Fruit fly (Drosophila melanogaster) whole organism, pupa: ENCODE data around the gene Tim17a2.

Source experiments
- CG12605 ChIP-seq: fragments of 200-800 bp; sonication (Bioruptor generic); IDR thresholded peaks from 2 replicates; pipeline ENCODE4 v1.3.6; 2022; ENCODE audit warnings: missing biosample characterization, missing genetic modification characterization
- CG32121 ChIP-seq: fragments of 200-800 bp; sonication (Bioruptor generic); IDR thresholded peaks from 2 replicates; pipeline ENCODE4 v1.3.6; 2022; ENCODE audit warnings: missing biosample characterization, missing genetic modification characterization
- CG4496 ChIP-seq: fragments of 200-800 bp; sonication (Bioruptor generic); IDR thresholded peaks from 3 replicates; pipeline ENCODE4 v1.3.6; 2022; ENCODE audit warnings: missing biosample characterization, missing genetic modification characterization
- CG8159 ChIP-seq: fragments of 200-800 bp; sonication (Bioruptor generic); optimal IDR thresholded peaks from 3 replicates; lab custom pipeline; 2018; ENCODE audit warnings: missing biosample characterization, mild to moderate bottlenecking, missing genetic modification characterization, moderate library complexity
- CG9948 ChIP-seq: fragments of 200-800 bp; sonication (Bioruptor generic); optimal IDR thresholded peaks from 2 replicates; lab custom pipeline; 2018; ENCODE audit warnings: missing biosample characterization, mild to moderate bottlenecking, missing genetic modification characterization, moderate library complexity
- D1 ChIP-seq: fragments of 200-800 bp; sonication (Bioruptor generic); optimal IDR thresholded peaks from 2 replicates; lab custom pipeline; 2018; ENCODE audit warnings: missing biosample characterization, mild to moderate bottlenecking, missing genetic modification characterization, moderate library complexity
- EcR ChIP-seq: fragments of 200-800 bp; sonication (Bioruptor generic); optimal IDR thresholded peaks from 3 replicates; lab custom pipeline; 2019; ENCODE audit warnings: missing biosample characterization, missing genetic modification characterization, mild to moderate bottlenecking, moderate library complexity, missing genetic modification reagents
- fd96Ca ChIP-seq: fragments of 200-800 bp; sonication (Bioruptor generic); IDR thresholded peaks from 3 replicates; pipeline ENCODE4 v1.3.6; 2022; ENCODE audit warnings: missing biosample characterization, missing genetic modification characterization

DNA sequence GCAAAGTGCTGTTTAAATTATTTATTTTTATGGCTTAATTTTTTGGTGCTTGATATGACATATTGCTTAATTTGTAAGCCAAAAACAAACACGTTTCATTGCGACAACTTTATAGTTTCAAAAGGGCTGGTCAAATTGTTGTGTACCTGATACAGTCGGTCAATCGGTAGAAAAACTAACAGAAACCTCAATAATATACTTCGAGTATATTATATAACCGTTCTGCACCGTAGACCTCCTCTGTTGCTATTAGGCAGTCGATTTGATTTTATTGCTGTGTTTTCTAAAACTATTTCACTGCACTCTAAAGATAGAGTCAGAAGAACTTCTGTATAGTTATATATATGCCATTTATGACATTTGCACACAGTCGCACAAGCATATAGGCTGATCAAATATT, 47.8 kb upstream of the Tim17a2 start:
- no peak for TF ChIP-seq CG9948 (tag; lab: Kevin White, UChicago)
- TF ChIP-seq fd96Ca (GFP tag; lab: Robert Waterston, UW): no peak
- TF ChIP-seq CG12605 (GFP tag; lab: Robert Waterston, UW): no peak
- TF ChIP-seq CG32121 (GFP tag; lab: Robert Waterston, UW): no peak
- TF ChIP-seq CG4496: no peak
- no peak for TF ChIP-seq D1 (tag; lab: Kevin White, UChicago)
- TF ChIP-seq CG8159 (tag; lab: Kevin White, UChicago): no peak
- TF ChIP-seq EcR (GFP tag; lab: Kevin White, UChicago): no peak
